Worm (Caenorhabditis elegans): ENCODE results near the gene crn-3.

Gene crn-3

DNA sequence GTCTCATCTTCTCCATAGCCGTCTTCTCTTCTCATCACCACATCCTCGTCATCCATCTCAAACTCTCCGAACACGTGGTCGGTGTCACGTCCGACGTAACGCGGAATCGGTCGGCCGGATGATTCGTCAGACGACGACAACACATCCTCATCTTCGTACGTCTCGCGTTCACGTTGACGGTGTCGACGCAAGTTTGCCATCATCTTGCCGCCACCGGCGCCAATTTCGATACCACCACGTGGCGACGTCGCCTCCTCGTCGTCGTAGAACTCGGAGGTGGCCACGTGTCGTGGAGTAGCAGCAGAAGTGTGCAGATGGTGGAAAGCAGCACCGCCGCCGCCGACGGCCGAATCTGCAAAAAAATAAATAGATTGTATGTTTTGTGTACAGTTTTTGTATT lies 40.5 kb upstream of the crn-3 start (continued):
- TF ChIP-seq bed-1 (GFP tag; IDR thresholded peaks at IDR 0.05): 0 out of 2 replicates have a peak, but pooled peaks have one; percentile 11
- peak; percentile 77 for TF ChIP-seq atf-7 (tag; optimal IDR thresholded peaks at IDR 0.05)
- no peak for TF ChIP-seq xnd-1 (tag; optimal IDR thresholded peaks at IDR 0.05)
- peak; percentile 22 for TF ChIP-seq F57C9.4 (tag; optimal IDR thresholded peaks at IDR 0.05)
- 0 out of 2 replicates have a peak, but pooled peaks have one; percentile 82 for TF ChIP-seq cebp-2 (GFP tag; IDR thresholded peaks at IDR 0.05)
- TF ChIP-seq dpff-1 (tag; optimal IDR thresholded peaks at IDR 0.05): peak; percentile 59
- TF ChIP-seq F39B2.1 (GFP tag; IDR thresholded peaks at IDR 0.05): peak; percentile 6; the same call in 1 of the 2 replicates
- TF ChIP-seq ztf-3 (GFP tag; optimal IDR thresholded peaks at IDR 0.05): peak; percentile 35
- TF ChIP-seq lir-1 (GFP tag; conservative IDR thresholded peaks at IDR 0.05): no peak; the same call in 1 of the 2 replicates
- no peak for TF ChIP-seq D2030.7 (GFP tag; IDR thresholded peaks at IDR 0.05)
- peak; percentile 50 for TF ChIP-seq somi-1 (GFP tag; optimal IDR thresholded peaks at IDR 0.05)
- TF ChIP-seq ztf-28 (GFP tag; IDR thresholded peaks at IDR 0.05): peak; percentile 66; the same call in 1 of the 2 replicates
- TF ChIP-seq hsf-1 (GFP tag; IDR thresholded peaks at IDR 0.05): no peak
- 0 out of 2 replicates have a peak, but pooled peaks have one; percentile 23 for TF ChIP-seq nhr-120 (GFP tag; IDR thresholded peaks at IDR 0.05)
- TF ChIP-seq zfh-2 (GFP tag; conservative IDR thresholded peaks at IDR 0.05): peak; percentile 95
- peak in 1 of 2 experiments; percentile 0 for TF ChIP-seq let-607 (tag; optimal IDR thresholded peaks at IDR 0.05)
- TF ChIP-seq fkh-3 (tag; optimal IDR thresholded peaks at IDR 0.05): peak; percentile 62
- peak; percentile 30 for TF ChIP-seq attf-5 (GFP tag; optimal IDR thresholded peaks at IDR 0.05)
- 0 out of 2 replicates have a peak, but pooled peaks have one; percentile 52 for TF ChIP-seq let-526 (GFP tag; IDR thresholded peaks at IDR 0.05)
- TF ChIP-seq zim-3 (tag; optimal IDR thresholded peaks at IDR 0.05): peak; percentile 40
- TF ChIP-seq chd-7 (tag; optimal IDR thresholded peaks at IDR 0.05): peak; percentile 51
- peak; percentile 49 for TF ChIP-seq dox-1 (GFP tag; IDR thresholded peaks at IDR 0.05)
- peak; percentile 71 for TF ChIP-seq egrh-3 (GFP tag; IDR thresholded peaks at IDR 0.05)
- peak; percentile 50; the same call in 1 of the 2 replicates for TF ChIP-seq ekl-4 (GFP tag; IDR thresholded peaks at IDR 0.05)

DNA sequence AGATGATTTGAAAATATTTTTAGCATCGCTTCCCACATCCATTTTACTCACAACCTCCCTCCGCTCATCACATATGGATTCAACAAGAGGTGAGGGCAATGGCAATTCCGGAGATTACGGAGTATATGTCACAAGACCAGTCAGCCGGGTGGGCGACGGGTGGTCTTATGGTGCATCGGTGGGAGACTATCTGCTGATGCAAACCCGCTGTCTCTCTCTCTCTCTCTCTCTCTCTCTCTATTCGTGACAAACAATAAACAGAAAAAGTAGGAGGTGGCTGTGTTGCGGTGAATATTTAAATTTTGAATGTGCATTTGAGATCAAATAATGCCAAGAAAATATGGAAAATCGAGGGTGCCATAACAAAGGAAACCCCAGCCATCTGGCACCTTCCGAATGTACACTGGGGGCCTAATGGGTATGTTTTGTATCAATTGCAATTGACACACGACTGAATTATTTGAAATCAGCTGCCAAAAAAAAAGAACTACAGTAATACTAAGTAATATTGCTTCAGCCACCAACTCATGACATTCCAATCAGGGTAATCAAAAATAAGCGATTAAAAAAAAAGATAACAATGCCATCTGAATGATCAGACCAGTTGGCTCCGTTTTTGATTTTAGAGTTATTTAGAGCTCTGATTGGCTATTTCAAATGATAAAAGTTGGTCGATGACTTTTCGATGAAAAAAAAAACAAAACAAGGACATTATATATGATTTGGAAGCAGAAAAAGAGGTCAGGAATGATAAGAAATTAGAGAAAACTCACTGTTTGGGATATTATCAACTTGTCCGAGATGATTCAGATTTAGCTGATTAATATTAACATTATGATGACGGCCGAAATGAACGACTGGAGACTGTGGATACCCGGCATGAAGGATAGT lies 39.8 kb upstream of the crn-3 start:
- TF ChIP-seq ztf-6 (GFP tag; IDR thresholded peaks at IDR 0.05) (no peak), ceh-100 (GFP tag; IDR thresholded peaks at IDR 0.05) (0 out of 2 replicates have a peak, but pooled peaks have one; percentile 9), Y53G8AR.9 (GFP tag; conservative IDR thresholded peaks at IDR 0.05) (0 out of 2 replicates have a peak, but pooled peaks have one; percentile 7), Y56A3A.18 (GFP tag; IDR thresholded peaks at IDR 0.05) (0 out of 2 replicates have a peak, but pooled peaks have one; percentile 6), tbp1 (GFP tag; optimal IDR thresholded peaks at IDR 0.05) (peak; percentile 21), atf-7 (tag; optimal IDR thresholded peaks at IDR 0.05) (no peak), ztf-25 (GFP tag; IDR thresholded peaks at IDR 0.05) (0 out of 2 replicates have a peak, but pooled peaks have one; percentile 49), rec-8 (tag; optimal IDR thresholded peaks at IDR 0.05) (no peak), snpc-4 (GFP tag; optimal IDR thresholded peaks at IDR 0.05) (no peak), snpc-4 (tag; optimal IDR thresholded peaks at IDR 0.05) (no peak), aptf-2 (GFP tag; conservative IDR thresholded peaks at IDR 0.05) (no peak), ztf-3 (GFP tag; optimal IDR thresholded peaks at IDR 0.05) (no peak), dox-1 (GFP tag; IDR thresholded peaks at IDR 0.05) (peak; percentile 37; the same call in 1 of the 2 replicates), tlf-1 (GFP tag; optimal IDR thresholded peaks at IDR 0.05) (peak; percentile 40), F10E7.11 (tag; optimal IDR thresholded peaks at IDR 0.05) (no peak), snpc-3.4 (tag; optimal IDR thresholded peaks at IDR 0.05) (peak; percentile 11), ets-4 (GFP tag; optimal IDR thresholded peaks at IDR 0.05) (peak; percentile 59), akir-1 (GFP tag; optimal IDR thresholded peaks at IDR 0.05) (no peak), gei-17 (GFP tag; optimal IDR thresholded peaks at IDR 0.05) (no peak), zim-3 (tag; optimal IDR thresholded peaks at IDR 0.05) (peak; percentile 15), lir-1 (GFP tag; conservative IDR thresholded peaks at IDR 0.05) (no peak), rpc-1 (optimal IDR thresholded peaks at IDR 0.05) (no peak), rpc-1 (tag; optimal IDR thresholded peaks at IDR 0.05) (no peak), ama-1 (optimal IDR thresholded peaks at IDR 0.05) (peak; percentile 94), ama-1 (GFP tag; optimal IDR thresholded peaks at IDR 0.05) (peak in 1 of 2 experiments; percentile 9), pha-4 (tag; optimal IDR thresholded peaks at IDR 0.05) (no peak)
